Fruit fly (Drosophila melanogaster) whole organism, embryonic: Measurements from ENCODE around the gene Dora.

ENCODE experiments used
- ATbp ChIP-seq: fragments of 200-800 bp; sonication (Bioruptor generic); optimal IDR thresholded peaks from 2 replicates; lab custom pipeline; 2017; ENCODE audit warnings: missing biosample characterization, mild to moderate bottlenecking, missing genetic modification characterization, missing genetic modification reagents
- Adf1 ChIP-seq: fragments of 200-800 bp; sonication (Bioruptor generic); IDR thresholded peaks from 2 replicates; pipeline ENCODE4 v1.3.6; 2022; ENCODE audit warnings: missing biosample characterization, missing genetic modification characterization
- Asciz ChIP-seq: fragments of 200-800 bp; sonication (Bioruptor generic); optimal IDR thresholded peaks from 2 replicates; lab custom pipeline; 2017; ENCODE audit warnings: missing biosample characterization, mild to moderate bottlenecking, missing genetic modification characterization, missing genetic modification reagents
- BEAF-32 ChIP-seq: fragments of 200-800 bp; sonication (Bioruptor generic); optimal IDR thresholded peaks from 3 replicates; lab custom pipeline; 2017; ENCODE audit warnings: missing biosample characterization, missing genetic modification characterization, mild to moderate bottlenecking, moderate library complexity, missing genetic modification reagents
- BtbVII ChIP-seq: fragments of 200-800 bp; sonication (Bioruptor generic); optimal IDR thresholded peaks from 3 replicates; lab custom pipeline; 2017; ENCODE audit warnings: missing biosample characterization, mild to moderate bottlenecking, missing genetic modification characterization
- CG11504 ChIP-seq: fragments of 200-800 bp; sonication (Bioruptor generic); optimal IDR thresholded peaks from 3 replicates; lab custom pipeline; 2019; ENCODE audit warnings: missing biosample characterization, mild to moderate bottlenecking, missing genetic modification characterization, moderate library complexity
- CG12744 ChIP-seq: fragments of 200-800 bp; sonication (Bioruptor generic); optimal IDR thresholded peaks from 2 replicates; lab custom pipeline; 2016; ENCODE audit warnings: missing biosample characterization, missing genetic modification characterization
- CG12769 ChIP-seq: fragments of 200-800 bp; sonication (Bioruptor generic); optimal IDR thresholded peaks from 2 replicates; lab custom pipeline; 2019; ENCODE audit warnings: missing biosample characterization, mild to moderate bottlenecking, missing genetic modification characterization, moderate library complexity
- CG15011 ChIP-seq: fragments of 200-800 bp; sonication (Bioruptor generic); optimal IDR thresholded peaks from 3 replicates; lab custom pipeline; 2018; ENCODE audit warnings: missing biosample characterization, mild to moderate bottlenecking, missing genetic modification characterization
- CG1529 ChIP-seq: fragments of 200-800 bp; sonication (Bioruptor generic); optimal IDR thresholded peaks from 3 replicates; lab custom pipeline; 2018; ENCODE audit warnings: missing biosample characterization, missing genetic modification characterization
- CG17361 ChIP-seq: fragments of 200-800 bp; sonication (Bioruptor generic); IDR thresholded peaks from 3 replicates; pipeline ENCODE4 v1.3.6; 2022; ENCODE audit warnings: missing biosample characterization, missing genetic modification characterization
- CG17802 ChIP-seq: fragments of 200-800 bp; sonication (Bioruptor generic); optimal IDR thresholded peaks from 2 replicates; lab custom pipeline; 2018; ENCODE audit warnings: missing biosample characterization, mild to moderate bottlenecking, missing genetic modification characterization, moderate library complexity
- CG18262 ChIP-seq: fragments of 200-800 bp; optimal IDR thresholded peaks from 3 replicates; lab custom pipeline; 2019; ENCODE audit warnings: missing biosample characterization, mild to moderate bottlenecking, missing genetic modification characterization, moderate library complexity
- CG18476 ChIP-seq: fragments of 200-800 bp; sonication (Bioruptor generic); optimal IDR thresholded peaks from 2 replicates; lab custom pipeline; 2016; ENCODE audit warnings: missing biosample characterization, mild to moderate bottlenecking, missing genetic modification characterization
- CG2712 ChIP-seq: fragments of 200-800 bp; optimal IDR thresholded peaks from 3 replicates; lab custom pipeline; 2019; ENCODE audit warnings: missing biosample characterization, mild to moderate bottlenecking, missing genetic modification characterization, moderate library complexity
- CG30020 ChIP-seq: fragments of 200-800 bp; optimal IDR thresholded peaks from 2 replicates; lab custom pipeline; 2019; ENCODE audit warnings: missing biosample characterization, mild to moderate bottlenecking, missing genetic modification characterization, moderate library complexity
- CG3065 ChIP-seq: fragments of 200-800 bp; sonication (Bioruptor generic); optimal IDR thresholded peaks from 2 replicates; lab custom pipeline; 2016; ENCODE audit warnings: missing biosample characterization, missing genetic modification characterization
- CG4328 ChIP-seq: fragments of 200-800 bp; sonication (Bioruptor generic); optimal IDR thresholded peaks from 3 replicates; lab custom pipeline; 2017; ENCODE audit warnings: missing biosample characterization, missing genetic modification reagents, missing genetic modification characterization
- CG6813 ChIP-seq: fragments of 200-800 bp; sonication (Bioruptor generic); optimal IDR thresholded peaks from 2 replicates; lab custom pipeline; 2017; ENCODE audit warnings: missing biosample characterization, missing genetic modification characterization, mild to moderate bottlenecking, moderate library complexity, missing genetic modification reagents
- CG7271 ChIP-seq: fragments of 200-800 bp; sonication (Bioruptor generic); optimal IDR thresholded peaks from 2 replicates; lab custom pipeline; 2018; ENCODE audit warnings: missing biosample characterization, mild to moderate bottlenecking, missing genetic modification characterization, moderate library complexity
- CG9932 ChIP-seq: fragments of 200-800 bp; sonication (Bioruptor generic); IDR thresholded peaks from 2 replicates; pipeline ENCODE4 v1.3.6; 2022; ENCODE audit warnings: missing biosample characterization, missing genetic modification characterization
- CkIIα-i1 ChIP-seq: fragments of 200-800 bp; sonication (Bioruptor generic); IDR thresholded peaks from 2 replicates; pipeline ENCODE4 v1.3.6; 2022; ENCODE audit warnings: missing biosample characterization, missing genetic modification characterization
- D19A ChIP-seq: fragments of 200-800 bp; optimal IDR thresholded peaks from 3 replicates; lab custom pipeline; 2019; ENCODE audit warnings: missing biosample characterization, mild to moderate bottlenecking, missing genetic modification characterization, moderate library complexity
- Dip3 ChIP-seq: fragments of 200-800 bp; sonication (Bioruptor generic); optimal IDR thresholded peaks from 3 replicates; lab custom pipeline; 2016; ENCODE audit warnings: missing biosample characterization, missing genetic modification characterization
- Drgx ChIP-seq: fragments of 200-800 bp; sonication (Bioruptor generic); IDR thresholded peaks from 2 replicates; pipeline ENCODE4 v1.3.6; 2022; ENCODE audit warnings: missing biosample characterization, missing genetic modification characterization
- H15 ChIP-seq: fragments of 200-800 bp; sonication (Bioruptor generic); IDR thresholded peaks from 3 replicates; pipeline ENCODE4 v1.3.6; 2022; ENCODE audit warnings: missing biosample characterization, missing genetic modification characterization
- Hr39 ChIP-seq: fragments of >200 bp; optimal IDR thresholded peaks from 2 replicates; lab custom pipeline; 2017
- Mes4 ChIP-seq: fragments of 200-800 bp; sonication (Bioruptor generic); optimal IDR thresholded peaks from 2 replicates; lab custom pipeline; 2016; ENCODE audit warnings: missing biosample characterization, missing genetic modification characterization
- NfI ChIP-seq: fragments of 200-800 bp; sonication (Bioruptor generic); optimal IDR thresholded peaks from 3 replicates; lab custom pipeline; 2018; ENCODE audit warnings: missing biosample characterization, mild to moderate bottlenecking, missing genetic modification characterization, moderate library complexity
- PHDP ChIP-seq: fragments of 200-800 bp; sonication (Bioruptor generic); optimal IDR thresholded peaks from 3 replicates; lab custom pipeline; 2018; ENCODE audit warnings: missing biosample characterization, mild to moderate bottlenecking, missing genetic modification characterization, moderate library complexity
- ash1 ChIP-seq: fragments of 200-800 bp; sonication (Bioruptor generic); optimal IDR thresholded peaks from 2 replicates; lab custom pipeline; 2018; ENCODE audit warnings: missing biosample characterization, mild to moderate bottlenecking, missing genetic modification characterization
- bbx ChIP-seq: fragments of 200-800 bp; sonication (Bioruptor generic); IDR thresholded peaks from 2 replicates; pipeline ENCODE4 v1.3.6; 2022; ENCODE audit warnings: missing biosample characterization, missing genetic modification characterization; ENCODE audit not compliant: partially characterized antibody
- bcd ChIP-seq: fragments of 200-800 bp; sonication (Bioruptor generic); optimal IDR thresholded peaks from 2 replicates; lab custom pipeline; 2017; ENCODE audit warnings: missing biosample characterization, mild to moderate bottlenecking, missing genetic modification characterization
- esg ChIP-seq: fragments of 200-800 bp; sonication (Bioruptor generic); conservative IDR thresholded peaks from 2 replicates; pipeline ENCODE4 v1.3.6; 2022; ENCODE audit warnings: missing biosample characterization, missing genetic modification characterization
- gcm ChIP-seq: fragments of 200-800 bp; sonication (Bioruptor generic); optimal IDR thresholded peaks from 2 replicates; lab custom pipeline; 2019; ENCODE audit warnings: missing biosample characterization, mild to moderate bottlenecking, missing genetic modification characterization, moderate library complexity
- gem ChIP-seq: fragments of 200-800 bp; sonication (Bioruptor generic); optimal IDR thresholded peaks from 2 replicates; lab custom pipeline; 2019; ENCODE audit warnings: missing biosample characterization, mild to moderate bottlenecking, missing genetic modification characterization, moderate library complexity
- grau ChIP-seq: fragments of 200-800 bp; optimal IDR thresholded peaks from 3 replicates; lab custom pipeline; 2019; ENCODE audit warnings: missing biosample characterization, mild to moderate bottlenecking, missing genetic modification characterization, moderate library complexity
- ham ChIP-seq: fragments of 200-800 bp; sonication (Bioruptor generic); IDR thresholded peaks from 2 replicates; pipeline ENCODE4 v1.3.6; 2022; ENCODE audit warnings: missing biosample characterization, missing genetic modification characterization
- lab ChIP-seq: fragments of 200-800 bp; sonication (Bioruptor generic); optimal IDR thresholded peaks from 3 replicates; lab custom pipeline; 2017; ENCODE audit warnings: missing biosample characterization, missing genetic modification characterization, mild to moderate bottlenecking, moderate library complexity, missing genetic modification reagents
- lov ChIP-seq, 2 experiments: fragments of 200-800 bp in 1 of 2; fragments of >200 bp in 1 of 2; sonication (Bioruptor generic) in 1 of 2; IDR thresholded peaks in 1 of 2; optimal IDR thresholded peaks in 1 of 2; 2 replicates in 1 of 2; 3 replicates in 1 of 2; pipeline versions ENCODE4 v1.3.6 to Lab custom; 2017 to 2022; ENCODE audit warnings: missing biosample characterization in 1 of 2, missing genetic modification characterization in 1 of 2
- nom ChIP-seq: fragments of 200-800 bp; sonication (Bioruptor generic); optimal IDR thresholded peaks from 2 replicates; lab custom pipeline; 2017; ENCODE audit warnings: missing biosample characterization, missing genetic modification characterization, mild to moderate bottlenecking, moderate library complexity, missing genetic modification reagents
- odd ChIP-seq: fragments of 200-800 bp; sonication (Bioruptor generic); optimal IDR thresholded peaks from 2 replicates; lab custom pipeline; 2017; ENCODE audit warnings: missing biosample characterization, mild to moderate bottlenecking, missing genetic modification characterization
- phol ChIP-seq: fragments of 200-800 bp; sonication (Bioruptor generic); optimal IDR thresholded peaks from 3 replicates; lab custom pipeline; 2018; ENCODE audit warnings: missing biosample characterization, mild to moderate bottlenecking, missing genetic modification characterization, moderate library complexity
- prd ChIP-seq, 3 experiments: fragments of >200 bp in 2 of 3; fragments of 200-800 bp in 1 of 3; sonication (Bioruptor generic) in 1 of 3; optimal IDR thresholded peaks in 2 of 3; IDR thresholded peaks in 1 of 3; 2 replicates in 2 of 3; 3 replicates in 1 of 3; pipeline versions ENCODE4 v1.3.6 to Lab custom; 2017 to 2022; ENCODE audit warnings: missing biosample characterization in 1 of 3, missing genetic modification characterization in 1 of 3
- sens ChIP-seq: fragments of 200-800 bp; sonication (Bioruptor generic); peaks from one replicate; lab custom pipeline; 2016; ENCODE audit warnings: missing biosample characterization, missing genetic modification characterization
- seq ChIP-seq: fragments of 200-800 bp; sonication (Bioruptor generic); IDR thresholded peaks from 2 replicates; pipeline ENCODE4 v1.3.6; 2022; ENCODE audit warnings: missing biosample characterization, missing genetic modification characterization
- shn ChIP-seq: fragments of 200-800 bp; sonication (Bioruptor generic); optimal IDR thresholded peaks from 3 replicates; lab custom pipeline; 2016; ENCODE audit warnings: missing biosample characterization, missing genetic modification characterization
- sim ChIP-seq: fragments of 200-800 bp; sonication (Bioruptor generic); IDR thresholded peaks from 2 replicates; pipeline ENCODE4 v1.3.6; 2022; ENCODE audit warnings: missing biosample characterization, missing genetic modification characterization
- tap ChIP-seq: fragments of 200-800 bp; optimal IDR thresholded peaks from 3 replicates; lab custom pipeline; 2019; ENCODE audit warnings: missing biosample characterization, mild to moderate bottlenecking, missing genetic modification characterization, moderate library complexity

Dora gene

DNA sequence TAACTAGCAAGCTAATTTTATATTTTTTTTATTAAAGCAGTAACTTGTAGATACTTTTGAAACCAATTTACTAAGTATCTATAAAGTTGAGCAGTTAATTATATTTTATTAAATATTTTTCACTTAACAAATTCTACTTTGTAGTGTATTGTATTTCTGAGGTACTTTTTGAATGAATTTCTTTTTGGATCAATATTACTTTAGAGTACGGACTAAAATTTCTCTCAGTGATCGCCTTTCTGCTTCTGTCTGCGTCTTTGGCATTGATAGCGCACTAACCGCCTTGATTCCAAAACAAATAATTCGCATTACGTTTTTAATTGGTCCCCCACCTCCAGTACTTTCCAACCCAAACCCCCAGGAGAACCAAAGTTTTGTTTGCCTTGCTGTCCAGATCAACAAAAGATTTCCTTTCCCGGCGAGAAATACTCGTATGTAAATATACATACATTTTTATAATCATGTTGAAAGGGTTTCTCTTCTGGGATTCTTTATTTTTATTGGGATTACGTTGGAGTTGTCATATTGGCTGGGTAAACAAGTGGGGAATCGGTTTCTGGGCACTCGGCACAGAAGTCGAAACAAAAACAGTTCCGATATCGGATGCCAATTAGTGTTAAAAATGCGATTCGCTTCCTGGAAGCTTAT lies 24.7 kb upstream of the Dora start (continued):
- TF ChIP-seq BtbVII (GFP tag; lab: Kevin White, UChicago) (peak; percentile 8), ham (no peak), CG9932 (GFP tag; lab: Robert Waterston, UW) (no peak), Mes4 (GFP tag; lab: Kevin White, UChicago) (no peak), CG30020 (tag; lab: Kevin White, UChicago) (no peak), esg (GFP tag; lab: Robert Waterston, UW) (no peak), H15 (GFP tag; lab: Robert Waterston, UW) (no peak), sens (peak; percentile 61), PHDP (tag; lab: Kevin White, UChicago) (peak; percentile 17), CG17361 (GFP tag; lab: Robert Waterston, UW) (peak; percentile 35; the same call in 1 of the 3 replicates), bbx (GFP tag; lab: Robert Waterston, UW) (no peak), ATbp (GFP tag; lab: Kevin White, UChicago) (peak; percentile 45), CG18262 (tag; lab: Kevin White, UChicago) (peak; percentile 13), Dip3 (GFP tag; lab: Kevin White, UChicago) (no peak), CG12769 (tag; lab: Kevin White, UChicago) (no peak), shn (GFP tag; lab: Kevin White, UChicago) (no peak), phol (tag; lab: Kevin White, UChicago) (peak; percentile 26), lab (GFP tag; lab: Kevin White, UChicago) (peak; percentile 43), CG6813 (GFP tag; lab: Kevin White, UChicago) (peak; percentile 26), gem (tag; lab: Kevin White, UChicago) (peak; percentile 9), CG12744 (GFP tag; lab: Kevin White, UChicago) (no peak), gcm (GFP tag; lab: Kevin White, UChicago) (no peak), CG3065 (no peak), CG4328 (GFP tag; lab: Kevin White, UChicago) (no peak), Adf1 (GFP tag; lab: Robert Waterston, UW) (no peak), CG7271 (tag; lab: Kevin White, UChicago) (no peak), CG1529 (GFP tag; lab: Kevin White, UChicago) (peak; percentile 2), odd (GFP tag; lab: Kevin White, UChicago) (no peak), CG2712 (tag; lab: Kevin White, UChicago) (peak; percentile 4), sim (GFP tag; lab: Robert Waterston, UW) (no peak), lov (optimal IDR thresholded peaks at IDR 0.05; lab: Kevin White, UChicago) (no peak), lov (GFP tag; IDR thresholded peaks at IDR 0.05; lab: Robert Waterston, UW) (no peak), CG18476 (no peak), D19A (tag; lab: Kevin White, UChicago) (no peak), Asciz (GFP tag; lab: Kevin White, UChicago) (no peak), prd (optimal IDR thresholded peaks at IDR 0.05; lab: Kevin White, UChicago) (no peak), prd (GFP tag; IDR thresholded peaks at IDR 0.05; lab: Robert Waterston, UW) (no peak), seq (no peak), tap (tag; lab: Kevin White, UChicago) (no peak), bcd (GFP tag; lab: Kevin White, UChicago) (no peak), BEAF-32 (GFP tag; lab: Kevin White, UChicago) (no peak), NfI (no peak), grau (tag; lab: Kevin White, UChicago) (no peak), nom (GFP tag; lab: Kevin White, UChicago) (peak; percentile 32), Drgx (no peak), Hr39 (lab: Kevin White, UChicago) (no peak), CkIIα-i1 (GFP tag; lab: Robert Waterston, UW) (no peak), CG15011 (GFP tag; lab: Kevin White, UChicago) (no peak), CG11504 (tag; lab: Kevin White, UChicago) (peak; percentile 25), CG17802 (tag; lab: Kevin White, UChicago) (no peak), ash1 (GFP tag; lab: Kevin White, UChicago) (no peak)
